Worm (Caenorhabditis elegans) whole organism, L2 larva: ENCODE data around the gene mog-3.
A peak's percentile ranks its signal among the peaks of the same experiment; 100 is the strongest.

ENCODE experiments used
- C34F6.9 ChIP-seq: fragments of 150-350 bp; optimal IDR thresholded peaks from 2 replicates; lab custom pipeline; 2014; ENCODE audit warnings: missing biosample characterization, missing genetic modification characterization
- R02D3.7 ChIP-seq: fragments of 150-350 bp; optimal IDR thresholded peaks from 2 replicates; lab custom pipeline; 2014; ENCODE audit warnings: missing biosample characterization, missing genetic modification characterization
- Y55F3AM.14 ChIP-seq: fragments of 200-800 bp; sonication (Bioruptor generic); optimal IDR thresholded peaks from 2 replicates; lab custom pipeline; 2018; ENCODE audit warnings: mild to moderate bottlenecking, missing genetic modification characterization, missing compliant biosample characterization
- ZK546.5 ChIP-seq: sonication (generic microtip); optimal IDR thresholded peaks from 2 replicates; lab custom pipeline; 2017; ENCODE audit warnings: missing biosample characterization, missing genetic modification characterization
- alr-1 ChIP-seq: fragments of 150-350 bp; optimal IDR thresholded peaks from 2 replicates; lab custom pipeline; 2014; ENCODE audit warnings: missing biosample characterization, missing genetic modification characterization
- aly-2 ChIP-seq: fragments of 150-350 bp; optimal IDR thresholded peaks from 2 replicates; lab custom pipeline; 2014; ENCODE audit warnings: missing biosample characterization, missing genetic modification characterization
- blmp-1 ChIP-seq: sonication (generic microtip); optimal IDR thresholded peaks from 2 replicates; lab custom pipeline; 2017; ENCODE audit warnings: missing genetic modification characterization, mild to moderate bottlenecking, missing compliant biosample characterization, antibody characterized with exemption, moderate library complexity; ENCODE audit not compliant: insufficient read depth
- ceh-16 ChIP-seq: fragments of 150-350 bp; optimal IDR thresholded peaks from 2 replicates; lab custom pipeline; 2014; ENCODE audit warnings: missing biosample characterization, missing genetic modification characterization
- ceh-82 ChIP-seq: fragments of 150-350 bp; optimal IDR thresholded peaks from 2 replicates; lab custom pipeline; 2014; ENCODE audit warnings: missing biosample characterization, missing genetic modification characterization
- crh-2 ChIP-seq: sonication (generic microtip); optimal IDR thresholded peaks from 2 replicates; lab custom pipeline; 2017; ENCODE audit warnings: missing biosample characterization, missing genetic modification characterization
- dmd-4 ChIP-seq: sonication (generic microtip); optimal IDR thresholded peaks from 2 replicates; lab custom pipeline; 2017; ENCODE audit warnings: missing biosample characterization, missing genetic modification characterization
- egl-27 ChIP-seq: sonication (generic microtip); optimal IDR thresholded peaks from 3 replicates; lab custom pipeline; 2017; ENCODE audit warnings: missing biosample characterization, missing genetic modification reagents, missing genetic modification characterization
- elt-1 ChIP-seq: fragments of 150-350 bp; optimal IDR thresholded peaks from 2 replicates; lab custom pipeline; 2014; ENCODE audit warnings: missing biosample characterization, missing genetic modification characterization
- elt-3 ChIP-seq: sonication (generic microtip); optimal IDR thresholded peaks from 2 replicates; lab custom pipeline; 2017; ENCODE audit warnings: missing biosample characterization, missing genetic modification characterization
- fos-1 ChIP-seq: fragments of 150-350 bp; optimal IDR thresholded peaks from 2 replicates; lab custom pipeline; 2014; ENCODE audit warnings: missing biosample characterization, missing genetic modification characterization
- gmeb-1 ChIP-seq: fragments of 150-350 bp; optimal IDR thresholded peaks from 2 replicates; lab custom pipeline; 2014; ENCODE audit warnings: missing biosample characterization, missing genetic modification characterization
- lin-11 ChIP-seq: fragments of 150-350 bp; sonication (generic microtip); optimal IDR thresholded peaks from 2 replicates; lab custom pipeline; 2014; ENCODE audit warnings: missing biosample characterization, missing genetic modification characterization, inconsistent platforms, mixed read lengths
- lin-39 ChIP-seq: fragments of 150-350 bp; optimal IDR thresholded peaks from 2 replicates; lab custom pipeline; 2014; ENCODE audit warnings: missing biosample characterization, missing genetic modification reagents, missing genetic modification characterization
- lsy-2 ChIP-seq, 2 experiments: fragments of 150-350 bp in 1 of 2; sonication (generic microtip) in 1 of 2; optimal IDR thresholded peaks; 2 replicates each; lab custom pipeline; 2014 to 2017; ENCODE audit warnings: missing biosample characterization in 2 of 2, missing genetic modification characterization in 2 of 2
- mab-5 ChIP-seq: fragments of 150-350 bp; optimal IDR thresholded peaks from 2 replicates; lab custom pipeline; 2014; ENCODE audit warnings: missing biosample characterization, missing genetic modification characterization
- mbf-1 ChIP-seq: sonication (generic microtip); optimal IDR thresholded peaks from 2 replicates; lab custom pipeline; 2017; ENCODE audit warnings: missing biosample characterization, missing genetic modification characterization
- mdl-1 ChIP-seq, 2 experiments: fragments of 150-350 bp in 1 of 2; sonication (generic microtip) in 1 of 2; optimal IDR thresholded peaks; 2 replicates each; lab custom pipeline; 2017; ENCODE audit warnings: missing biosample characterization in 2 of 2, missing genetic modification characterization in 2 of 2
- nhr-10 ChIP-seq: sonication (generic microtip); optimal IDR thresholded peaks from 2 replicates; lab custom pipeline; 2017; ENCODE audit warnings: missing biosample characterization, missing genetic modification characterization
- nhr-11 ChIP-seq: fragments of 150-350 bp; optimal IDR thresholded peaks from 2 replicates; lab custom pipeline; 2014; ENCODE audit warnings: missing biosample characterization, missing genetic modification characterization
- nhr-12 ChIP-seq: fragments of 150-350 bp; optimal IDR thresholded peaks from 2 replicates; lab custom pipeline; 2014; ENCODE audit warnings: missing biosample characterization, missing genetic modification characterization
- nhr-129 ChIP-seq: fragments of 150-350 bp; optimal IDR thresholded peaks from 2 replicates; lab custom pipeline; 2014; ENCODE audit warnings: missing biosample characterization, missing genetic modification characterization
- nhr-21 ChIP-seq: fragments of 150-350 bp; optimal IDR thresholded peaks from 2 replicates; lab custom pipeline; 2014; ENCODE audit warnings: missing biosample characterization, missing genetic modification characterization
- nhr-237 ChIP-seq: fragments of 150-350 bp; optimal IDR thresholded peaks from 2 replicates; lab custom pipeline; 2014; ENCODE audit warnings: missing biosample characterization, missing genetic modification characterization
- nhr-25 ChIP-seq: fragments of 150-350 bp; sonication (generic microtip); optimal IDR thresholded peaks from 3 replicates; lab custom pipeline; 2014; ENCODE audit warnings: missing biosample characterization, missing genetic modification characterization
- nhr-6 ChIP-seq: fragments of 150-350 bp; optimal IDR thresholded peaks from 2 replicates; lab custom pipeline; 2014; ENCODE audit warnings: missing biosample characterization, missing genetic modification characterization
- nhr-77 ChIP-seq: fragments of 150-350 bp; optimal IDR thresholded peaks from 2 replicates; lab custom pipeline; 2014; ENCODE audit warnings: missing biosample characterization, missing genetic modification characterization
- peb-1 ChIP-seq: fragments of 150-350 bp; optimal IDR thresholded peaks from 2 replicates; lab custom pipeline; 2014; ENCODE audit warnings: missing biosample characterization, missing genetic modification characterization
- sem-4 ChIP-seq: fragments of 150-350 bp; optimal IDR thresholded peaks from 2 replicates; lab custom pipeline; 2014; ENCODE audit warnings: missing biosample characterization, missing genetic modification reagents, missing genetic modification characterization
- skn-1 ChIP-seq: sonication (generic microtip); optimal IDR thresholded peaks from 2 replicates; lab custom pipeline; 2017; ENCODE audit warnings: missing biosample characterization, missing genetic modification characterization
- sma-3 ChIP-seq: sonication (generic microtip); optimal IDR thresholded peaks from 2 replicates; lab custom pipeline; 2016; ENCODE audit warnings: missing genetic modification reagents, missing genetic modification characterization, missing compliant biosample characterization
- sma-9 ChIP-seq, 2 experiments: fragments of 150-350 bp in 1 of 2; sonication (generic microtip) in 1 of 2; optimal IDR thresholded peaks; 2 replicates each; lab custom pipeline; 2014 to 2016; ENCODE audit warnings: missing genetic modification characterization in 2 of 2, mild to moderate bottlenecking in 1 of 2, missing biosample characterization in 1 of 2, missing compliant biosample characterization in 1 of 2, missing genetic modification reagents in 1 of 2, moderate library complexity in 1 of 2
- snpc-4 ChIP-seq: fragments of 150-350 bp; optimal IDR thresholded peaks from 2 replicates; lab custom pipeline; 2014; ENCODE audit warnings: missing biosample characterization, missing genetic modification characterization
- unc-39 ChIP-seq: fragments of 150-350 bp; optimal IDR thresholded peaks from 2 replicates; lab custom pipeline; 2014; ENCODE audit warnings: missing biosample characterization, missing genetic modification characterization
- unc-55 ChIP-seq: fragments of 150-350 bp; sonication (generic microtip); optimal IDR thresholded peaks from 3 replicates; lab custom pipeline; 2014; ENCODE audit warnings: missing biosample characterization, missing genetic modification reagents, missing genetic modification characterization
- unc-62 ChIP-seq: fragments of 150-350 bp; optimal IDR thresholded peaks from 2 replicates; lab custom pipeline; 2014; ENCODE audit warnings: missing biosample characterization, missing genetic modification reagents, missing genetic modification characterization
- zag-1 ChIP-seq: fragments of 150-350 bp; optimal IDR thresholded peaks from 2 replicates; lab custom pipeline; 2014; ENCODE audit warnings: missing biosample characterization, missing genetic modification characterization
- ztf-1 ChIP-seq: fragments of 200-800 bp; sonication (Bioruptor generic); conservative IDR thresholded peaks from 2 replicates; pipeline ENCODE4 v1.3.6; 2022; ENCODE audit warnings: missing genetic modification characterization, missing compliant biosample characterization
- ztf-11 ChIP-seq: sonication (generic microtip); optimal IDR thresholded peaks from 2 replicates; lab custom pipeline; 2017; ENCODE audit warnings: missing biosample characterization, missing genetic modification characterization

mog-3 gene

DNA sequence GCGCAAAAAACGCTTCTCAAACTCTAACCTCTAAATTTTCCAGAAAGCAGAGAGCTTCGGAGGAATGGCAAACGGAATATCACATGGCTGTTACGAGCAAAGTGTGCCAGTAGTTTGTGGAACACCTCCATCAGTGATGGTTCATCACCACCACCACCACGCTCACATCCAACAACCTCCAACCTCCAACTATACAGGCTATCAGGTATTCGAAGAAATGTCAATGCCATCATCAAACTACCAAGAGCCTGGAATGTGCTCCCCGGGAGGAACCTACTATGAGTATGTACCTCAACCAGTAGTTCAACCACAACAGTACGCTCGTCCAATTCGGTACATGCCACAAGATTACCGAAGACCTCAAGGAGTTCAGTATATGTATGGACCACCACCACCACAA is 35.2 kb downstream of the mog-3 start:
- no peak for TF ChIP-seq ztf-11 (tag; lab: Kevin White, UChicago)
- TF ChIP-seq lin-11 (tag; lab: Kevin White, UChicago): no peak
- no peak for TF ChIP-seq gmeb-1
- no peak for TF ChIP-seq skn-1 (tag; lab: Kevin White, UChicago)
- TF ChIP-seq ceh-82 (tag; lab: Kevin White, UChicago): no peak
- TF ChIP-seq lsy-2 (tag; optimal IDR thresholded peaks at IDR 0.05; lab: Kevin White, UChicago): no peak
- no peak for TF ChIP-seq snpc-4 (tag; lab: Kevin White, UChicago)
- TF ChIP-seq elt-3 (tag; lab: Kevin White, UChicago): no peak
- no peak for TF ChIP-seq peb-1 (tag; lab: Kevin White, UChicago)
- no peak for TF ChIP-seq sem-4 (tag; lab: Kevin White, UChicago)
- no peak for TF ChIP-seq zag-1
- no peak for TF ChIP-seq mab-5
- TF ChIP-seq Y55F3AM.14: no peak
- no peak for TF ChIP-seq mbf-1 (tag; lab: Kevin White, UChicago)
- TF ChIP-seq nhr-12 (tag; lab: Kevin White, UChicago): no peak
- no peak for TF ChIP-seq nhr-129
- TF ChIP-seq nhr-237: no peak
- TF ChIP-seq nhr-21 (tag; lab: Kevin White, UChicago): no peak

DNA sequence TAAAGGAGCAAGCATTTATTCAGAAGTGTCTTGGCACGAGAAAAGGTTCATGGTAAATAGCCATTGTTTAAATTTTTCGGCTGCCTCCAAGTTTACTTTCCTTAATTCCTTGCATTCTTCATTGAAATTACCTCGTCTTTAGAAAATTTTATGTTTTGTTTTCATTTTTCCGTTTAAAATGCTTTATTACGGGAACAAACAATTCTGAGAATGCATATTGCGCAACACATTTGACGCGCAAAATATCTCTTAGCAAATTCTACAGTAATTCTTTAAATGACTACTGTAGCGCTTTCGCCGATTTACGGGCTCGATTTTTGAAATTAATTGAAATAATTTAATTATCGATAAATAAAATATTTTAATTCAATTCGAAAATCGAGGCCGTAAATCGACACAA is 36.2 kb downstream of the mog-3 start:
- TF ChIP-seq sma-9 (GFP tag; optimal IDR thresholded peaks at IDR 0.05; lab: Kevin White, UChicago): no peak
- TF ChIP-seq sma-9 (tag; optimal IDR thresholded peaks at IDR 0.05; lab: Kevin White, UChicago): no peak
- no peak for TF ChIP-seq R02D3.7 (tag; lab: Kevin White, UChicago)
- TF ChIP-seq unc-39: no peak
- TF ChIP-seq nhr-129: no peak
- no peak for TF ChIP-seq mdl-1 (tag; optimal IDR thresholded peaks at IDR 0.05; lab: Kevin White, UChicago)
- TF ChIP-seq sma-3 (GFP tag; lab: Kevin White, UChicago): no peak
- TF ChIP-seq fos-1 (tag; lab: Kevin White, UChicago): no peak
- TF ChIP-seq ceh-16: no peak
- TF ChIP-seq unc-55 (GFP tag; lab: Kevin White, UChicago): no peak
- TF ChIP-seq alr-1: no peak
- no peak for TF ChIP-seq crh-2 (tag; lab: Kevin White, UChicago)
- TF ChIP-seq skn-1 (tag; lab: Kevin White, UChicago): no peak
- no peak for TF ChIP-seq gmeb-1
- TF ChIP-seq, all 48 proteins: peak for 0

- TF ChIP-seq sem-4 (tag; lab: Kevin White, UChicago) (no peak), mab-5 (no peak), ceh-82 (tag; lab: Kevin White, UChicago) (no peak), nhr-77 (tag; lab: Kevin White, UChicago) (no peak), elt-1 (tag; lab: Kevin White, UChicago) (no peak), ztf-1 (no peak), aly-2 (tag; lab: Kevin White, UChicago) (no peak), mbf-1 (tag; lab: Kevin White, UChicago) (no peak), nhr-6 (no peak), egl-27 (tag; lab: Kevin White, UChicago) (no peak), ZK546.5 (tag; lab: Kevin White, UChicago) (no peak), R02D3.7 (tag; lab: Kevin White, UChicago) (no peak), lin-39 (tag; lab: Kevin White, UChicago) (no peak), skn-1 (tag; lab: Kevin White, UChicago) (no peak), unc-62 (GFP tag; lab: Kevin White, UChicago) (no peak), zag-1 (no peak), elt-3 (tag; lab: Kevin White, UChicago) (no peak), nhr-11 (tag; lab: Kevin White, UChicago) (no peak), dmd-4 (tag; lab: Kevin White, UChicago) (no peak)
- TF ChIP-seq, all 48 proteins: peak for 0
Measured at ce11 chrIII:5346017-5346416, 37.6 kb downstream of the mog-3 start, which contains the start of gene glrx-21. Gene glrx-21, minus strand, starts transcription at chrIII:5346117.

DNA sequence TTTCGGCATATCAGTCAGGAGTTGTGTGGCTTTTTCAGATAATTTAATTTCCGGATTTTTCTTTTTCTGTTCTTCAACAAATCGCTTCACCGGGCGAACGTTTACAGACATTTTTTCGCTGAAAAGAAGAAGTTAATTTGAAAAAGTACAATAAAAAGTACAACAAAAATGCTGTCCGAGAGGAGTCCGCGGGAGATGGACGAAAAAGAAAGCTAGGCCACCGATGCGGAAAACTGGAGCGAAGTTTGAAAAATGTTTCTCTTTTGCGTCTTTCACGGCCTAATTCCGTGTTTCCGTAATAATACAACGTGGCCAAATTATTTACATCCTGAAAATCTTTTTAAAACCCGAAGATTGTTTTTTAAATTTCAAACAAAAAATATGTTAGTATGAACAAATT is 40.9 kb downstream of the mog-3 start, which contains the start of gene thoc-5:
thoc-5 (minus strand) TSS at position 152 of the 400 bp plus-strand sequence.
- TF ChIP-seq elt-3 (tag; lab: Kevin White, UChicago) (no peak), nhr-129 (peak; percentile 54), unc-55 (GFP tag; lab: Kevin White, UChicago) (peak; percentile 72), lsy-2 (tag; optimal IDR thresholded peaks at IDR 0.05; lab: Kevin White, UChicago) (peak; percentile 81 to 91), skn-1 (tag; lab: Kevin White, UChicago) (no peak), sma-3 (GFP tag; lab: Kevin White, UChicago) (peak; percentile 90), ztf-11 (tag; lab: Kevin White, UChicago) (no peak), ztf-1 (no peak), nhr-21 (tag; lab: Kevin White, UChicago) (peak; percentile 40), fos-1 (tag; lab: Kevin White, UChicago) (peak; percentile 46), dmd-4 (tag; lab: Kevin White, UChicago) (no peak), gmeb-1 (peak; percentile 97), sem-4 (tag; lab: Kevin White, UChicago) (peak; percentile 62), lin-39 (tag; lab: Kevin White, UChicago) (no peak), nhr-25 (peak; percentile 77), C34F6.9 (tag; lab: Kevin White, UChicago) (peak; percentile 77), nhr-10 (tag; lab: Kevin White, UChicago) (no peak), ceh-82 (tag; lab: Kevin White, UChicago) (no peak), elt-1 (tag; lab: Kevin White, UChicago) (no peak), blmp-1 (peak; percentile 40), aly-2 (tag; lab: Kevin White, UChicago) (no peak), mdl-1 (tag; optimal IDR thresholded peaks at IDR 0.05; lab: Kevin White, UChicago) (no peak), Y55F3AM.14 (peak; percentile 34), nhr-77 (tag; lab: Kevin White, UChicago) (no peak), peb-1 (tag; lab: Kevin White, UChicago) (no peak), ceh-16 (no peak), nhr-11 (tag; lab: Kevin White, UChicago) (no peak), egl-27 (tag; lab: Kevin White, UChicago) (peak; percentile 67), mbf-1 (tag; lab: Kevin White, UChicago) (no peak), unc-62 (GFP tag; lab: Kevin White, UChicago) (no peak), unc-39 (no peak)
